Fruit fly (Drosophila melanogaster): Measurements from ENCODE around the gene CG32284.

CG32284 gene

DNA sequence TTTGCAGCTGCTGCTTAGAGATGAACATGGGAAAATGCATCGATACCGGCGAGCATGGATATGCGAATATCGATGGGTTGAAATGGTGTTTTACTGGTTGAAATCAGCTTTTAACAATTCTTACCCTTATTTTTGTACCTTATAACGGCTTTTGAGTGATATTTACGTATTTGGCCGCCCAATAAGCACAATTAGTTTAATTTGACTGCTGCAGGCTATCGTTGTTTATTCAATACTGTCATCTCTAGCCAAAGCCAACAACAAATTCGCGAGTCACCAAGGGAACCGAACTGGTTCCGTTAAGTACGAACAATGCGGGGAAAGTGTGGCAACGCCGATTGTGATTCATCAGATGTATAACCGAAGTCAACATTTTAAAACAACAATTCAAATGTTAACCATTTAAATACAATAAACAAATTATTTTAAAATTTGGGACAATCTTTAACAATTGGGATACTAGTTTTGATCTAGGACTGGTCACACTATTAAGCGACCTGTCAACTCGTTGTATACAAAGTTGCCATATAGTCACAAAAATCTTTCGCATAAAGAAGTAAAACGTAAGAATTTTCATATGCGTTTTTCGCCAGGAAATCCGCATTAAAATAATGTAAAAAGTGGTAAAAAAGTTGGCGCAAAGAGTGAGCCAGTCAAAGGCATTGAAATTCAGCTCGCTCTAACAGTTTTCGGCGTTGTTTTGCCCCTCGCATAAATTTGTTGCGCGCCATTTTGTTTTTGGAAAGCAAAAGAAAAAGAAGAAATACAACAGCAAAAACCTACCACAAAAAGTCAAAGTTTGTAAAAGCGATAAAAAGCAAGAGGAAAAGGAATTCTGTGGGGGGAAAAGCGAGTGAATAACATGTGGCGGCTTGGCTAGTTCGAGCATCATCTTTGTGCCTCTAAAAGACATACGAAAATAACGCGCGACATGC lies 38.1 kb upstream of the CG32284 start, which contains the start of the genes Usp5 and BtbVII (continued):
- no peak for TF ChIP-seq cwo (GFP tag; optimal IDR thresholded peaks at IDR 0.05)
- no peak for TF ChIP-seq CG16779 (GFP tag; IDR thresholded peaks at IDR 0.05)
- TF ChIP-seq Hr3 (GFP tag; optimal IDR thresholded peaks at IDR 0.05), result peak; percentile 63
- peak; percentile 53 for TF ChIP-seq sqz (GFP tag; optimal IDR thresholded peaks at IDR 0.05)
- peak; percentile 75 for TF ChIP-seq CG13894 (tag; optimal IDR thresholded peaks at IDR 0.05)
- peak; percentile 91 for TF ChIP-seq bbx (GFP tag; IDR thresholded peaks at IDR 0.05; ENCODE audit: partially characterized antibody)
- 0 out of 3 replicates have a peak, but pooled peaks have one; percentile 7 for TF ChIP-seq so (GFP tag; IDR thresholded peaks at IDR 0.05)
- TF ChIP-seq repo (GFP tag; optimal IDR thresholded peaks at IDR 0.05), result no peak
- peak; percentile 34 for TF ChIP-seq Nf-YB (GFP tag; optimal IDR thresholded peaks at IDR 0.05)
- peak; percentile 68 for TF ChIP-seq CG16863 (GFP tag; optimal IDR thresholded peaks at IDR 0.05)
- TF ChIP-seq CG4282 (GFP tag; optimal IDR thresholded peaks at IDR 0.05), result peak; percentile 20
- TF ChIP-seq CG33213 (GFP tag; optimal IDR thresholded peaks at IDR 0.05), result peak; percentile 37
- TF ChIP-seq CG34422 (GFP tag; IDR thresholded peaks at IDR 0.05), result peak; percentile 86; the same call in 1 of the 3 replicates
- no peak for TF ChIP-seq CG2199 (GFP tag; IDR thresholded peaks at IDR 0.05)
- TF ChIP-seq lola (GFP tag; optimal IDR thresholded peaks at IDR 0.05), result peak in 1 of 3 experiments; percentile 55
- no peak for TF ChIP-seq psq (GFP tag; optimal IDR thresholded peaks at IDR 0.05)
- peak; percentile 28 for TF ChIP-seq fu2 (GFP tag; optimal IDR thresholded peaks at IDR 0.05)
- TF ChIP-seq org-1 (GFP tag; optimal IDR thresholded peaks at IDR 0.05), result peak; percentile 8
- peak; percentile 51 for TF ChIP-seq nom (GFP tag; optimal IDR thresholded peaks at IDR 0.05)
- peak; percentile 22 for TF ChIP-seq eyg (GFP tag; optimal IDR thresholded peaks at IDR 0.05)
- TF ChIP-seq Taf1 (GFP tag; IDR thresholded peaks at IDR 0.05), result peak; percentile 48
- peak; percentile 56 for TF ChIP-seq MESR4 (GFP tag; optimal IDR thresholded peaks at IDR 0.05)
- TF ChIP-seq CG1792 (GFP tag; optimal IDR thresholded peaks at IDR 0.05), result peak; percentile 33
- no peak for TF ChIP-seq CG4730 (GFP tag; IDR thresholded peaks at IDR 0.05)
- peak; percentile 65 for TF ChIP-seq CG12659 (GFP tag; optimal IDR thresholded peaks at IDR 0.05)
- TF ChIP-seq CG9437 (GFP tag; optimal IDR thresholded peaks at IDR 0.05), result peak; percentile 93
- TF ChIP-seq CG17361 (GFP tag; IDR thresholded peaks at IDR 0.05), result peak; percentile 30; the same call in 2 of the 3 replicates
- TF ChIP-seq CG6683 (GFP tag; optimal IDR thresholded peaks at IDR 0.05), result peak; percentile 41
- TF ChIP-seq Eip74EF (GFP tag; optimal IDR thresholded peaks at IDR 0.05), result no peak
- TF ChIP-seq CoRest (tag; optimal IDR thresholded peaks at IDR 0.05), result peak; percentile 49
- TF ChIP-seq pum (GFP tag; optimal IDR thresholded peaks at IDR 0.05), result peak; percentile 50
- TF ChIP-seq CG9876 (GFP tag; optimal IDR thresholded peaks at IDR 0.05), result peak; percentile 10
- peak; percentile 49; the same call in 1 of the 2 replicates for TF ChIP-seq CG31441 (GFP tag; IDR thresholded peaks at IDR 0.05)
- peak; percentile 27 for TF ChIP-seq cato (GFP tag; optimal IDR thresholded peaks at IDR 0.05; ENCODE audit: borderline replicate concordance)
- TF ChIP-seq CG9727 (GFP tag; optimal IDR thresholded peaks at IDR 0.05), result peak; percentile 65
- peak; percentile 26 for TF ChIP-seq CG12744 (GFP tag; optimal IDR thresholded peaks at IDR 0.05)
- 0 out of 3 replicates have a peak, but pooled peaks have one; percentile 12 for TF ChIP-seq CG7357 (GFP tag; IDR thresholded peaks at IDR 0.05)
- TF ChIP-seq H15 (GFP tag; IDR thresholded peaks at IDR 0.05), result 0 out of 3 replicates have a peak, but pooled peaks have one; percentile 13
- peak; percentile 64 for TF ChIP-seq Bdp1 (GFP tag; optimal IDR thresholded peaks at IDR 0.05)
- TF ChIP-seq CG3407 (GFP tag; optimal IDR thresholded peaks at IDR 0.05), result no peak
- TF ChIP-seq pho (GFP tag; optimal IDR thresholded peaks at IDR 0.05), result peak; percentile 57
- peak; percentile 17 for TF ChIP-seq CG16815 (GFP tag; optimal IDR thresholded peaks at IDR 0.05)
- TF ChIP-seq Dfd (GFP tag; optimal IDR thresholded peaks at IDR 0.05), result no peak
- TF ChIP-seq hbn (GFP tag; IDR thresholded peaks at IDR 0.05; ENCODE audit: partially characterized antibody), result peak; percentile 97
- TF ChIP-seq NC2β (GFP tag; optimal IDR thresholded peaks at IDR 0.05), result peak; percentile 59
- TF ChIP-seq lov (optimal IDR thresholded peaks at IDR 0.05), result no peak
- TF ChIP-seq lov (GFP tag; IDR thresholded peaks at IDR 0.05), result no peak
- peak; percentile 44 for TF ChIP-seq CG12219 (GFP tag; optimal IDR thresholded peaks at IDR 0.05)

All from whole organism, embryonic.